Worm (Caenorhabditis elegans) whole organism, mixed stage, embryonic: ENCODE data around the gene hyls-1.
A peak's percentile ranks its signal among the peaks of the same experiment; 100 is the strongest.

Experiments used
- M03D4.4 ChIP-seq: sonication (generic microtip); optimal IDR thresholded peaks from 2 replicates; lab custom pipeline; 2017; ENCODE audit warnings: mild to moderate bottlenecking, missing genetic modification characterization, missing compliant biosample characterization
- bed-3 ChIP-seq: fragments of 200-800 bp; sonication (Bioruptor generic); optimal IDR thresholded peaks from 3 replicates; lab custom pipeline; 2018; ENCODE audit warnings: mild to moderate bottlenecking, missing genetic modification characterization, moderate library complexity, missing compliant biosample characterization
- blmp-1 ChIP-seq: fragments of 150-350 bp; optimal IDR thresholded peaks from 2 replicates; lab custom pipeline; 2014; ENCODE audit warnings: missing biosample characterization, missing genetic modification characterization
- ceh-39 ChIP-seq: fragments of 150-350 bp; optimal IDR thresholded peaks from 2 replicates; lab custom pipeline; 2014; ENCODE audit warnings: missing biosample characterization, missing genetic modification characterization
- ceh-43 ChIP-seq: fragments of 200-800 bp; sonication (Bioruptor generic); optimal IDR thresholded peaks from 2 replicates; lab custom pipeline; 2018; ENCODE audit warnings: mild to moderate bottlenecking, missing genetic modification characterization, moderate library complexity, missing compliant biosample characterization
- ceh-83 ChIP-seq: fragments of 200-800 bp; sonication (Bioruptor generic); optimal IDR thresholded peaks from 2 replicates; lab custom pipeline; 2018; ENCODE audit warnings: mild to moderate bottlenecking, missing genetic modification characterization, missing compliant biosample characterization
- ces-1 ChIP-seq: fragments of 150-350 bp; optimal IDR thresholded peaks from 2 replicates; lab custom pipeline; 2014; ENCODE audit warnings: missing biosample characterization, missing genetic modification reagents, missing genetic modification characterization
- cnd-1 ChIP-seq: fragments of 200-800 bp; sonication (Bioruptor generic); optimal IDR thresholded peaks from 2 replicates; lab custom pipeline; 2018; ENCODE audit warnings: mild to moderate bottlenecking, missing genetic modification characterization, missing compliant biosample characterization
- drap-1 ChIP-seq: fragments of 200-800 bp; sonication (Bioruptor generic); optimal IDR thresholded peaks from 3 replicates; lab custom pipeline; 2018; ENCODE audit warnings: mild to moderate bottlenecking, missing genetic modification characterization, missing compliant biosample characterization
- elt-1 ChIP-seq: sonication (generic microtip); optimal IDR thresholded peaks from 2 replicates; lab custom pipeline; 2017; ENCODE audit warnings: missing genetic modification characterization, mild to moderate bottlenecking, missing compliant biosample characterization, antibody characterized with exemption, moderate library complexity, borderline replicate concordance; ENCODE audit not compliant: insufficient read depth
- ham-2 ChIP-seq: fragments of 200-800 bp; sonication (Bioruptor generic); optimal IDR thresholded peaks from 2 replicates; lab custom pipeline; 2018; ENCODE audit warnings: mild to moderate bottlenecking, missing genetic modification characterization, missing compliant biosample characterization
- hlh-1 ChIP-seq: fragments of 150-350 bp; optimal IDR thresholded peaks from 2 replicates; lab custom pipeline; 2014; ENCODE audit warnings: missing biosample characterization, missing genetic modification reagents, missing genetic modification characterization
- lin-13 ChIP-seq: fragments of 150-350 bp; optimal IDR thresholded peaks from 2 replicates; lab custom pipeline; 2014; ENCODE audit warnings: missing biosample characterization, missing genetic modification characterization
- lin-32 ChIP-seq: fragments of 200-800 bp; sonication (Bioruptor generic); optimal IDR thresholded peaks from 2 replicates; lab custom pipeline; 2018; ENCODE audit warnings: mild to moderate bottlenecking, missing genetic modification characterization, missing compliant biosample characterization
- lsy-2 ChIP-seq: fragments of 150-350 bp; optimal IDR thresholded peaks from 2 replicates; lab custom pipeline; 2014; ENCODE audit warnings: missing biosample characterization, missing genetic modification characterization
- mep-1 ChIP-seq: fragments of 150-350 bp; optimal IDR thresholded peaks from 2 replicates; lab custom pipeline; 2017; ENCODE audit warnings: missing biosample characterization, missing genetic modification reagents, missing genetic modification characterization, inconsistent platforms
- mls-2 ChIP-seq: sonication (generic microtip); optimal IDR thresholded peaks from 2 replicates; lab custom pipeline; 2016; ENCODE audit warnings: mild to moderate bottlenecking, missing genetic modification characterization, moderate library complexity, missing compliant biosample characterization
- nhr-12 ChIP-seq: fragments of 150-350 bp; optimal IDR thresholded peaks from 2 replicates; lab custom pipeline; 2014; ENCODE audit warnings: missing biosample characterization, missing genetic modification characterization
- nhr-2 ChIP-seq: fragments of 150-350 bp; optimal IDR thresholded peaks from 2 replicates; lab custom pipeline; 2014; ENCODE audit warnings: missing biosample characterization, missing genetic modification characterization
- nhr-237 ChIP-seq: fragments of 150-350 bp; optimal IDR thresholded peaks from 2 replicates; lab custom pipeline; 2014; ENCODE audit warnings: missing biosample characterization, missing genetic modification characterization
- nhr-76 ChIP-seq: sonication (generic microtip); optimal IDR thresholded peaks from 2 replicates; lab custom pipeline; 2017; ENCODE audit warnings: missing biosample characterization, missing genetic modification characterization
- pha-4 ChIP-seq: fragments of 150-350 bp; optimal IDR thresholded peaks from 2 replicates; lab custom pipeline; 2018; ENCODE audit warnings: missing biosample characterization, missing genetic modification reagents, missing genetic modification characterization
- sem-2 ChIP-seq: fragments of 200-800 bp; sonication (Bioruptor generic); optimal IDR thresholded peaks from 2 replicates; lab custom pipeline; 2018; ENCODE audit warnings: mild to moderate bottlenecking, missing genetic modification characterization, missing compliant biosample characterization
- snpc-4 ChIP-seq: fragments of 150-350 bp; optimal IDR thresholded peaks from 2 replicates; lab custom pipeline; 2014; ENCODE audit warnings: missing biosample characterization, missing genetic modification characterization
- sptf-1 ChIP-seq: sonication (generic microtip); optimal IDR thresholded peaks from 2 replicates; lab custom pipeline; 2017; ENCODE audit warnings: mild to moderate bottlenecking, missing genetic modification characterization, moderate library complexity, missing compliant biosample characterization
- tbx-8 ChIP-seq: fragments of 200-800 bp; sonication (Bioruptor generic); optimal IDR thresholded peaks from 2 replicates; lab custom pipeline; 2018; ENCODE audit warnings: mild to moderate bottlenecking, missing genetic modification characterization, moderate library complexity, missing compliant biosample characterization
- unc-120 ChIP-seq: sonication (generic microtip); optimal IDR thresholded peaks from 2 replicates; lab custom pipeline; 2017; ENCODE audit warnings: missing genetic modification characterization, missing compliant biosample characterization; ENCODE audit not compliant: poor library complexity, severe bottlenecking
- unc-62 ChIP-seq: fragments of 150-350 bp; optimal IDR thresholded peaks from 2 replicates; lab custom pipeline; 2014; ENCODE audit warnings: missing biosample characterization, missing genetic modification reagents, missing genetic modification characterization
- zip-8 ChIP-seq: fragments of 150-350 bp; optimal IDR thresholded peaks from 2 replicates; lab custom pipeline; 2014; ENCODE audit warnings: missing biosample characterization, missing genetic modification characterization
- ztf-11 ChIP-seq: fragments of 150-350 bp; optimal IDR thresholded peaks from 2 replicates; lab custom pipeline; 2014; ENCODE audit warnings: missing biosample characterization, missing genetic modification characterization

The hyls-1 gene

ce11 chrV:7246951-7247350, 9.8 kb downstream of the hyls-1 start, which contains the start of gene C05C8.7:
TSS of gene C05C8.7 (minus strand) at chrV:7247050.
- TF ChIP-seq ham-2, result peak; percentile 34
- no peak for TF ChIP-seq mep-1 (tag; lab: Kevin White, UChicago)

- TF ChIP-seq lin-32 (no peak), nhr-237 (tag; lab: Kevin White, UChicago) (no peak), blmp-1 (tag; lab: Kevin White, UChicago) (no peak), ces-1 (GFP tag; lab: Kevin White, UChicago) (no peak), nhr-76 (tag; lab: Kevin White, UChicago) (no peak), nhr-12 (tag; lab: Kevin White, UChicago) (no peak), unc-62 (no peak), elt-1 (tag; lab: Kevin White, UChicago) (no peak), nhr-2 (tag; lab: Kevin White, UChicago) (no peak), unc-120 (no peak), hlh-1 (tag; lab: Kevin White, UChicago) (no peak), snpc-4 (tag; lab: Kevin White, UChicago) (no peak), sem-2 (GFP tag; lab: Kevin White, UChicago) (no peak), ceh-43 (GFP tag; lab: Kevin White, UChicago) (no peak), mep-1 (tag; lab: Kevin White, UChicago) (no peak), zip-8 (tag; lab: Kevin White, UChicago) (no peak)
- TF ChIP-seq, all 35 proteins: peak for 0
Observed at ce11 chrV:7248227-7248953, 11.2 kb downstream of the hyls-1 start.

ce11 chrV:7255095-7255494, 17.9 kb downstream of the hyls-1 start, which contains the start of gene C05C8.8:
TSS of gene C05C8.8 (minus strand) at chrV:7255195.
- TF ChIP-seq unc-120 (no peak), ceh-43 (GFP tag; lab: Kevin White, UChicago) (no peak), cnd-1 (tag; lab: Kevin White, UChicago) (no peak)
- TF ChIP-seq, all 35 proteins: peak for 0

- TF ChIP-seq mls-2 (tag; lab: Kevin White, UChicago), result no peak
Observed at ce11 chrV:7258965-7259364, 21.8 kb downstream of the hyls-1 start, which contains the start of gene C13A2.12. TSS of gene C13A2.12 (plus strand) at chrV:7259265.

- TF ChIP-seq sem-2 (GFP tag; lab: Kevin White, UChicago), result no peak
- no peak for TF ChIP-seq nhr-237 (tag; lab: Kevin White, UChicago)
- no peak for TF ChIP-seq mls-2 (tag; lab: Kevin White, UChicago)
- TF ChIP-seq ztf-11 (tag; lab: Kevin White, UChicago), result no peak
- TF ChIP-seq bed-3, result no peak
- no peak for TF ChIP-seq sptf-1 (tag; lab: Kevin White, UChicago)
- no peak for TF ChIP-seq tbx-8 (GFP tag; lab: Kevin White, UChicago)
- TF ChIP-seq pha-4, result no peak
- TF ChIP-seq nhr-2 (tag; lab: Kevin White, UChicago), result no peak
- TF ChIP-seq lsy-2 (tag; lab: Kevin White, UChicago), result no peak
- no peak for TF ChIP-seq hlh-1 (tag; lab: Kevin White, UChicago)
- TF ChIP-seq snpc-4 (tag; lab: Kevin White, UChicago), result no peak
- TF ChIP-seq lin-13 (tag; lab: Kevin White, UChicago), result no peak
- TF ChIP-seq ceh-83 (GFP tag; lab: Kevin White, UChicago), result no peak
- TF ChIP-seq nhr-12 (tag; lab: Kevin White, UChicago), result no peak
- no peak for TF ChIP-seq ceh-39
- no peak for TF ChIP-seq M03D4.4 (tag; lab: Kevin White, UChicago)
- TF ChIP-seq drap-1 (GFP tag; lab: Kevin White, UChicago), result no peak
- no peak for TF ChIP-seq elt-1 (tag; lab: Kevin White, UChicago)
- no peak for TF ChIP-seq unc-62
Observed at ce11 chrV:7264042-7264441, 26.9 kb downstream of the hyls-1 start, which contains the start of gene C13A2.9. TSS of gene C13A2.9 (minus strand) at chrV:7264142.
